Fruit fly (Drosophila melanogaster): ENCODE results near the gene atk.
"Not testable (repeated sequence)": the region's sequence is repeated elsewhere in the genome, so short reads cannot be mapped to it uniquely, and the experiment has no call there.

The atk gene

dm6 chr3L:20464677-20465076 is at the start of gene atk:
Gene atk (minus strand): TSS chr3L:20464862.
- TF ChIP-seq psq (optimal IDR thresholded peaks at IDR 0.05) = no peak
- no peak for TF ChIP-seq usp (GFP tag; optimal IDR thresholded peaks at IDR 0.05)
- no peak for TF ChIP-seq Dll (optimal IDR thresholded peaks at IDR 0.05)
- TF ChIP-seq pan (optimal IDR thresholded peaks at IDR 0.05) = no peak
- TF ChIP-seq CG8478 (optimal IDR thresholded peaks at IDR 0.05) = no peak
- TF ChIP-seq EcR (GFP tag; optimal IDR thresholded peaks at IDR 0.05) = no peak

DNA sequence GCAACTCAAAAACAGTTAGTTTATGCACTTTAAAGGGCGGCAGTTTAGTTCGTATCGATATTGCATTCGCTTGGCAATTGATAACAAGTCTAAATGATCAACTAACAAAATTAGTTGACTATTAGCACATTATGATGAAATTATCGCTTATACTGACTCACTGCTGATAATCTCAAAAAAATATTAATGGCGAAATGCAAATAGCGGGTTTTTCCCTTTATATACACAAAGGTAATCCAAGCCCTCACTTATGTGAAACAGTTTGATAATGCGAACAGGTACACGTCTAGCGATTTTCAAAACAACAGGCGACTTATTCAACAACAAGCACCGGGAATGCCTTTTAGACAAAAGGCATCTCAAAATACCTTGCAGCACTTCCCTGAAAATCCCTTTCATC is 49.4 kb upstream of the atk start:
- TF ChIP-seq usp (GFP tag; optimal IDR thresholded peaks at IDR 0.05) = no peak
- TF ChIP-seq CG8478 (optimal IDR thresholded peaks at IDR 0.05) = no peak
- no peak for TF ChIP-seq pan (optimal IDR thresholded peaks at IDR 0.05)
- TF ChIP-seq EcR (GFP tag; optimal IDR thresholded peaks at IDR 0.05) = no peak
- TF ChIP-seq psq (optimal IDR thresholded peaks at IDR 0.05) = no peak

- TF ChIP-seq CG8478 (optimal IDR thresholded peaks at IDR 0.05) (no peak), usp (GFP tag; optimal IDR thresholded peaks at IDR 0.05) (no peak), Dll (optimal IDR thresholded peaks at IDR 0.05) (no peak), psq (optimal IDR thresholded peaks at IDR 0.05) (no peak), EcR (GFP tag; optimal IDR thresholded peaks at IDR 0.05) (no peak)
These were observed 46.9 kb upstream of the atk start for dm6 chr3L:20511499-20512108.

- no peak for TF ChIP-seq psq (optimal IDR thresholded peaks at IDR 0.05)
These were observed 44.7 kb upstream of the atk start for dm6 chr3L:20509121-20509934.

DNA sequence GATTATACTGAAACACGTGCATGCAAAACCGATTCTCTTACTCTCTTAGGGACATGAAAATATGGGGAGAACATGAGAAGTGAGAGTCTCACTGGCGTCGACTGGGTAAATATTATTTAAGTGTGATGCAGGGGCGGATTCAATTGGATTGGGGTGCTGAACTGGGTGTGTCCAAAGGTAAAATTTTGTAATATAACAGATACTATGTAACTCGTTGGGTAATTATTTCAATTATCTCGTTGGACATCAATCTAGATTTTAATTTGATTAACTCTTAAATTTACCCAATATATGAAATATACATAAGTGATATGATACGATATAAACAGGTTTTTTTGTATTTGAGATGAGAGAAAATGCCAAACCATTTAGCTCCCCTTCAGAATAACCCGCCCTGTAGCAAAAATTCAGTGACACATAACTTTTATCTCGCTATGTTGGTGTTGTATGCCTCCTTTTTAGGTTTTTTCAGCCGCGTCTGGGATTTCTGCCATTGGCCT is 43.5 kb upstream of the atk start:
- TF ChIP-seq pan (optimal IDR thresholded peaks at IDR 0.05) = no peak
- no peak for TF ChIP-seq CG8478 (optimal IDR thresholded peaks at IDR 0.05)
- TF ChIP-seq EcR (GFP tag; optimal IDR thresholded peaks at IDR 0.05) = no peak
- no peak for TF ChIP-seq Dll (optimal IDR thresholded peaks at IDR 0.05)
- TF ChIP-seq usp (GFP tag; optimal IDR thresholded peaks at IDR 0.05) = no peak
- no peak for TF ChIP-seq psq (optimal IDR thresholded peaks at IDR 0.05)

dm6 chr3L:20507552-20507951 is 42.9 kb upstream of the atk start:
- TF ChIP-seq CG8478 (optimal IDR thresholded peaks at IDR 0.05) (no peak), Dll (optimal IDR thresholded peaks at IDR 0.05) (no peak), EcR (GFP tag; optimal IDR thresholded peaks at IDR 0.05) (no peak), usp (GFP tag; optimal IDR thresholded peaks at IDR 0.05) (no peak), pan (optimal IDR thresholded peaks at IDR 0.05) (no peak), psq (optimal IDR thresholded peaks at IDR 0.05) (no peak)

- TF ChIP-seq CG8478 (optimal IDR thresholded peaks at IDR 0.05) (no peak), Dll (optimal IDR thresholded peaks at IDR 0.05) (no peak), EcR (GFP tag; optimal IDR thresholded peaks at IDR 0.05) (no peak), pan (optimal IDR thresholded peaks at IDR 0.05) (no peak), psq (optimal IDR thresholded peaks at IDR 0.05) (no peak), usp (GFP tag; optimal IDR thresholded peaks at IDR 0.05) (no peak)
These were observed 41.1 kb upstream of the atk start, which contains the start of gene CG5078 for dm6 chr3L:20505732-20506131. Gene CG5078 (plus strand): TSS chr3L:20506032.

DNA sequence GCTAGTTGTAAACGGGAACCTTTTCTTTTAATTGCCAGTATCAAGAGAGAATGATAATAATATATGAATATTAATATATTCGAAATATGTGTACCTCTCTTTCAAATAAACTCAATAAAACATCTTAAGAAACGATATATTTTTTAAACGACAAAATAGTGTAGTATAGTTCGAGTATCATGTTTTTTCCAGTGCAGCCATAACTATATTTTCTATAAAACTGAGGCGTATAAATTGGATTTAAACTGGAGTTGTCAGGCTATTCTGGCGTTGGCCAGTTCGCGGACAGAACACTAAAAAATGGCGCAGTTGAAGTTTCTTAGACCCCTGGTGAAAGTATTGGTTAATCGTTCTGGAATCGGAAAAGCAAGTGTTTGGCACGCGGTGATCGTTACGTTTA is 39.2 kb upstream of the atk start, which contains the start of gene CG17637:
Gene CG17637 (plus strand): TSS at position 301 of the 400 bp plus-strand sequence.
- TF ChIP-seq psq (optimal IDR thresholded peaks at IDR 0.05); usp (GFP tag; optimal IDR thresholded peaks at IDR 0.05); Dll (optimal IDR thresholded peaks at IDR 0.05): not testable (repeated sequence)

DNA sequence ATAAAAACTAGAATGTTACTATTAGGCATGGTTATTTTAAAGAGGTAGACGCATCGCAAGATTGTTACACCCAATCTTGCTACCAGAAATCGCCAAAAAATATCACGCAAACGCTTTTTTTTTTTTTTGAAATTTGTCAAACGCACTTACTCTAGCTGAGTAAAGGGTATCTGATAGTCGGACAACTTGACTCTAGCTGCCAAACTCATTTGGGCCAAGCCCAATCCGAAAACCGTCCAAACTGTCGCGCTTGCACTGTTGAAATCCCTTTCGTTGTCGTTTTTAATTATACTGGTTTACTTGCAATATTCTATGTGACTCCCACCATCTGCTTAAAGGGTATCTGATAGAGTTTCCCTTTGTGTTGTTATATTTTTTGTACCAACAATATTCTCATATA is 38.6 kb upstream of the atk start:
- TF ChIP-seq CG8478 (optimal IDR thresholded peaks at IDR 0.05) = no peak
- no peak for TF ChIP-seq pan (optimal IDR thresholded peaks at IDR 0.05)
- no peak for TF ChIP-seq psq (optimal IDR thresholded peaks at IDR 0.05)
- TF ChIP-seq EcR (GFP tag; optimal IDR thresholded peaks at IDR 0.05) = no peak
- no peak for TF ChIP-seq usp (GFP tag; optimal IDR thresholded peaks at IDR 0.05)
- no peak for TF ChIP-seq Dll (optimal IDR thresholded peaks at IDR 0.05)

- not testable (repeated sequence) for TF ChIP-seq pan (optimal IDR thresholded peaks at IDR 0.05); EcR (GFP tag; optimal IDR thresholded peaks at IDR 0.05); usp (GFP tag; optimal IDR thresholded peaks at IDR 0.05)
These were observed 34.9 kb upstream of the atk start, which contains the start of gene CG18281 for dm6 chr3L:20499536-20499935. Gene CG18281 (plus strand): TSS chr3L:20499836.

DNA sequence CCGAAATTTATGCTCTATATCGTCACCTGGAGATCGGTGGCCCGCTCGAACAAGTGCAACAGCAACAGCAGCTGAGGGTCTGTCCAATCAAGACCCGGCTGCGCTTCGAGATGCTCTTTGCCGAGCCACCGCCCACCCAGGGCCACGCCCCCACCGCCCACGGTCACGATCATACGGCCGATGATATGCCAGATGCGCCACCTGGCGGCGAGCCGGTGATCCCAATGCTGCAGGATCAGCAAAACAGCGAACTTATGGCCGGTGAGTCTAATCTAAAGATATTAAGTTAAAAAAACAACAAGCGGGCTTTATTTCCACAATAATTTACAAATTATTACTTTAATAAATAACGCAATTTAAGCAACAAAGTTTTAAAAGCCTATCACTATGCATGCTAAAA is 33.5 kb upstream of the atk start:
- TF ChIP-seq Dll (optimal IDR thresholded peaks at IDR 0.05) (no peak), pan (optimal IDR thresholded peaks at IDR 0.05) (no peak), psq (optimal IDR thresholded peaks at IDR 0.05) (no peak), usp (GFP tag; optimal IDR thresholded peaks at IDR 0.05) (no peak), CG8478 (optimal IDR thresholded peaks at IDR 0.05) (no peak), EcR (GFP tag; optimal IDR thresholded peaks at IDR 0.05) (no peak)

DNA sequence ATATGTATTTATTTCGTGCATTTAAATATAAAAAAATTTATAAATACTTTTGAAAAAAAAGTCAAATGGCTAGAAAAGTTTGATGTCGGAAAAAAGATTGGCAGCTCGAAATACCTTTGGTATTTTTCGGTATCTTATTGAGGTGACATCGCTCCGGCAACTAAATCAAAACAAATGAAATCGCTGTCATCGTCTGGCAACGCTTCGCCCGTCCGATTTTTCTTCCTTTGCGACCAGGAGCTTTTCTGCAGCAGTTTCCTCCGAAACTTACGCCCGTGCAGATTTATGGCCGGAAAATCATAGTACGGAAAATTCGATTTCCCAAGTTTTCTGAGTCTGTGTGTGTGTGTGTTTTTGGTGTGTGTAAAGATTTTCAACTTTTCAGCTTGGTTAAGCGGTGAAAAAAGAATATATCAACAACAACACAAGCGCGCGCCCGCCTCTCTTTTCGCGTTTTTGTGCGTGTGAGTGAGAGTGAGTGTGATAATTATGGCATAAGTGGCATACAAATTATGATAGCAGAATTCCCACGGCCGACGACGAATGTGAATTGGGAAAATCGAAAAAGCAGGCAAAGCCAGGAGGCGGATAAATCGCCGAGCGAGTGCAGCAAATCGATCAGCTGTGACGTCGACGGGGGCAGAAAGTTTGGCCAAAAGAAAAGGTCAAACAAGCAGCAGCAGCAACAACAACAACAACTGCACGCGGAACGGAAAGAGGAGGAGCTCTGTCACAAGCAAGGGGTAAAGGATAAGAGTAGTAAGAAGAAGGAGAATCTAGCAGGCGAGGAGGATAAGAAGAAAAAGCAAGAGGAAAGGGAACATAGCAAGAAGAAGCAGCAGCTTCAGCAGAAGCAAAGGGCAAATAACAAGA is 32.7 kb upstream of the atk start, which contains the start of gene CG32425:
Gene CG32425 (plus strand): TSS at position 200 of the 873 bp plus-strand sequence.
- TF ChIP-seq EcR (GFP tag; optimal IDR thresholded peaks at IDR 0.05) (no peak), usp (GFP tag; optimal IDR thresholded peaks at IDR 0.05) (no peak), psq (optimal IDR thresholded peaks at IDR 0.05) (no peak), pan (optimal IDR thresholded peaks at IDR 0.05) (no peak), CG8478 (optimal IDR thresholded peaks at IDR 0.05) (no peak), Dll (optimal IDR thresholded peaks at IDR 0.05) (no peak)
